Worm (Caenorhabditis elegans) whole organism, young adult: Measurements from ENCODE around the gene T26C5.2.
A peak's percentile ranks its signal among the peaks of the same experiment; 100 is the strongest.

ENCODE experiments used
- B0019.2 ChIP-seq: fragments of 200-800 bp; sonication (Bioruptor generic); conservative IDR thresholded peaks from 2 replicates; pipeline ENCODE4 v1.3.6; 2022; ENCODE audit warnings: missing genetic modification reagents, missing genetic modification characterization, missing compliant biosample characterization
- B0336.3 ChIP-seq: fragments of 200-800 bp; sonication (Bioruptor generic); IDR thresholded peaks from 2 replicates; pipeline ENCODE4 v1.3.6; 2022; ENCODE audit warnings: missing genetic modification characterization, missing compliant biosample characterization
- D2030.7 ChIP-seq: fragments of 200-800 bp; sonication (Bioruptor generic); IDR thresholded peaks from 2 replicates; pipeline ENCODE4 v1.3.6; 2022; ENCODE audit warnings: missing genetic modification reagents, missing genetic modification characterization, missing compliant biosample characterization
- F33H1.4 ChIP-seq: fragments of 200-800 bp; sonication (Bioruptor generic); IDR thresholded peaks from 2 replicates; pipeline ENCODE4 v1.3.6; 2022; ENCODE audit warnings: missing genetic modification reagents, missing genetic modification characterization, missing compliant biosample characterization
- F37B4.10 ChIP-seq: fragments of 200-800 bp; sonication (Bioruptor generic); IDR thresholded peaks from 2 replicates; pipeline ENCODE4 v1.3.6; 2022; ENCODE audit warnings: missing genetic modification characterization, missing compliant biosample characterization
- F39B2.1 ChIP-seq: fragments of 200-800 bp; sonication (Bioruptor generic); IDR thresholded peaks from 2 replicates; pipeline ENCODE4 v1.3.6; 2022; ENCODE audit warnings: missing genetic modification reagents, missing genetic modification characterization, missing compliant biosample characterization
- F55B11.4 ChIP-seq: sonication (generic microtip); optimal IDR thresholded peaks from 2 replicates; lab custom pipeline; 2016; ENCODE audit warnings: missing compliant biosample characterization, missing genetic modification characterization, borderline replicate concordance; ENCODE audit not compliant: insufficient read depth
- K11D2.4 ChIP-seq: fragments of 200-800 bp; sonication (Bioruptor generic); IDR thresholded peaks from 2 replicates; pipeline ENCODE4 v1.3.6; 2022; ENCODE audit warnings: missing genetic modification reagents, missing genetic modification characterization, missing compliant biosample characterization
- Y53F4B.3 ChIP-seq: fragments of 200-800 bp; sonication (Bioruptor generic); IDR thresholded peaks from 2 replicates; pipeline ENCODE4 v1.3.6; 2022; ENCODE audit warnings: missing genetic modification reagents, missing genetic modification characterization, missing compliant biosample characterization
- Y53G8AR.9 ChIP-seq: fragments of 200-800 bp; sonication (Bioruptor generic); conservative IDR thresholded peaks from 2 replicates; pipeline ENCODE4 v1.3.6; 2022; ENCODE audit warnings: missing genetic modification reagents, missing genetic modification characterization, missing compliant biosample characterization
- Y79H2A.3 ChIP-seq: fragments of 200-800 bp; sonication (Bioruptor generic); conservative IDR thresholded peaks from 2 replicates; pipeline ENCODE4 v1.3.6; 2022; ENCODE audit warnings: missing genetic modification reagents, missing genetic modification characterization, missing compliant biosample characterization
- Y95B8A.8 ChIP-seq: fragments of 200-800 bp; sonication (Bioruptor generic); IDR thresholded peaks from 2 replicates; pipeline ENCODE4 v1.3.6; 2022; ENCODE audit warnings: missing genetic modification reagents, missing genetic modification characterization, missing compliant biosample characterization
- aptf-2 ChIP-seq: fragments of 200-800 bp; sonication (Bioruptor generic); conservative IDR thresholded peaks from 2 replicates; pipeline ENCODE4 v1.3.6; 2022; ENCODE audit warnings: missing genetic modification reagents, missing genetic modification characterization, missing compliant biosample characterization
- atf-7 ChIP-seq: sonication (generic microtip); optimal IDR thresholded peaks from 2 replicates; lab custom pipeline; 2017; ENCODE audit warnings: mild to moderate bottlenecking, missing genetic modification characterization, missing compliant biosample characterization
- attf-6 ChIP-seq: fragments of 200-800 bp; sonication (Bioruptor generic); IDR thresholded peaks from 2 replicates; pipeline ENCODE4 v1.3.6; 2022; ENCODE audit warnings: missing genetic modification reagents, missing genetic modification characterization, missing compliant biosample characterization
- ccch-3 ChIP-seq: fragments of 200-800 bp; sonication (Bioruptor generic); optimal IDR thresholded peaks from 2 replicates; lab custom pipeline; 2018; ENCODE audit warnings: mild to moderate bottlenecking, missing genetic modification characterization, missing compliant biosample characterization
- ceh-27 ChIP-seq: fragments of 200-800 bp; sonication (Bioruptor generic); optimal IDR thresholded peaks from 2 replicates; lab custom pipeline; 2018; ENCODE audit warnings: mild to moderate bottlenecking, missing genetic modification characterization, moderate library complexity, missing compliant biosample characterization
- ceh-40 ChIP-seq: fragments of 200-800 bp; sonication (Bioruptor generic); IDR thresholded peaks from 2 replicates; pipeline ENCODE4 v1.3.6; 2022; ENCODE audit warnings: missing genetic modification characterization, missing compliant biosample characterization
- ceh-91 ChIP-seq: fragments of 200-800 bp; sonication (Bioruptor generic); IDR thresholded peaks from 2 replicates; pipeline ENCODE4 v1.3.6; 2022; ENCODE audit warnings: missing genetic modification reagents, missing genetic modification characterization, missing compliant biosample characterization
- chd-7 ChIP-seq: sonication (generic microtip); optimal IDR thresholded peaks from 2 replicates; lab custom pipeline; 2016; ENCODE audit warnings: mild to moderate bottlenecking, missing genetic modification characterization, moderate library complexity, missing compliant biosample characterization
- die-1 ChIP-seq: sonication (generic microtip); optimal IDR thresholded peaks from 2 replicates; lab custom pipeline; 2016; ENCODE audit warnings: missing genotype, mild to moderate bottlenecking, missing genetic modification characterization, missing compliant biosample characterization
- dpff-1 ChIP-seq: sonication (generic microtip); optimal IDR thresholded peaks from 2 replicates; lab custom pipeline; 2017; ENCODE audit warnings: mild to moderate bottlenecking, missing genetic modification characterization, missing compliant biosample characterization
- efl-1 ChIP-seq: fragments of 150-350 bp; optimal IDR thresholded peaks from 2 replicates; lab custom pipeline; 2014; ENCODE audit warnings: missing biosample characterization, missing genetic modification reagents, missing genetic modification characterization
- egl-18 ChIP-seq: fragments of 200-800 bp; sonication (Bioruptor generic); IDR thresholded peaks from 2 replicates; pipeline ENCODE4 v1.3.6; 2022; ENCODE audit warnings: missing genetic modification reagents, missing genetic modification characterization, missing compliant biosample characterization
- egrh-3 ChIP-seq: fragments of 200-800 bp; sonication (Bioruptor generic); IDR thresholded peaks from 2 replicates; pipeline ENCODE4 v1.3.6; 2022; ENCODE audit warnings: missing genetic modification reagents, missing genetic modification characterization, missing compliant biosample characterization
- ekl-4 ChIP-seq: fragments of 200-800 bp; sonication (Bioruptor generic); IDR thresholded peaks from 2 replicates; pipeline ENCODE4 v1.3.6; 2022; ENCODE audit warnings: missing genetic modification reagents, missing genetic modification characterization, missing compliant biosample characterization
- ets-4 ChIP-seq: fragments of 200-800 bp; sonication (Bioruptor generic); optimal IDR thresholded peaks from 2 replicates; lab custom pipeline; 2018; ENCODE audit warnings: mild to moderate bottlenecking, missing genetic modification characterization, missing compliant biosample characterization
- fkh-3 ChIP-seq: sonication (generic microtip); optimal IDR thresholded peaks from 2 replicates; lab custom pipeline; 2016; ENCODE audit warnings: mild to moderate bottlenecking, missing genetic modification characterization, missing compliant biosample characterization
- hmg-1.2 ChIP-seq: fragments of 200-800 bp; sonication (Bioruptor generic); IDR thresholded peaks from 2 replicates; pipeline ENCODE4 v1.3.6; 2022; ENCODE audit warnings: missing genetic modification reagents, missing genetic modification characterization, missing compliant biosample characterization
- hmg-20 ChIP-seq: fragments of 200-800 bp; sonication (Bioruptor generic); IDR thresholded peaks from 2 replicates; pipeline ENCODE4 v1.3.6; 2022; ENCODE audit warnings: missing genetic modification reagents, missing genetic modification characterization, missing compliant biosample characterization
- hrde-1 ChIP-seq: sonication (generic microtip); optimal IDR thresholded peaks from 2 replicates; lab custom pipeline; 2016; ENCODE audit warnings: missing genetic modification characterization, mild to moderate bottlenecking, missing compliant biosample characterization, moderate library complexity, missing genotype, missing genetic modification reagents, borderline replicate concordance
- lag-1 ChIP-seq: fragments of 200-800 bp; sonication (Bioruptor generic); IDR thresholded peaks from 2 replicates; pipeline ENCODE4 v1.3.6; 2022; ENCODE audit warnings: missing genetic modification reagents, missing genetic modification characterization, missing compliant biosample characterization
- let-607 ChIP-seq, 2 experiments: fragments of 200-800 bp in 1 of 2; sonication (Bioruptor generic) in 1 of 2; sonication (generic microtip) in 1 of 2; optimal IDR thresholded peaks; 2 replicates each; lab custom pipeline; 2016 to 2018; ENCODE audit warnings: mild to moderate bottlenecking in 2 of 2, missing compliant biosample characterization in 2 of 2, missing genetic modification characterization in 2 of 2, moderate library complexity in 2 of 2, missing genotype in 1 of 2
- lir-1 ChIP-seq: fragments of 200-800 bp; sonication (Bioruptor generic); conservative IDR thresholded peaks from 2 replicates; pipeline ENCODE4 v1.3.6; 2022; ENCODE audit warnings: missing genetic modification reagents, missing genetic modification characterization, missing compliant biosample characterization
- lsl-1 ChIP-seq: fragments of 200-800 bp; sonication (Bioruptor generic); optimal IDR thresholded peaks from 2 replicates; lab custom pipeline; 2018; ENCODE audit warnings: mild to moderate bottlenecking, missing genetic modification characterization, moderate library complexity, missing compliant biosample characterization
- madf-6 ChIP-seq: fragments of 200-800 bp; sonication (Bioruptor generic); IDR thresholded peaks from 2 replicates; pipeline ENCODE4 v1.3.6; 2022; ENCODE audit warnings: missing genetic modification reagents, missing genetic modification characterization, missing compliant biosample characterization
- nfyb-1 ChIP-seq: fragments of 200-800 bp; sonication (Bioruptor generic); IDR thresholded peaks from 2 replicates; pipeline ENCODE4 v1.3.6; 2022; ENCODE audit warnings: missing genetic modification reagents, missing genetic modification characterization, missing compliant biosample characterization
- nhr-80 ChIP-seq: sonication (generic microtip); optimal IDR thresholded peaks from 2 replicates; lab custom pipeline; 2016; ENCODE audit warnings: missing genetic modification characterization, missing compliant biosample characterization
- rec-8 ChIP-seq, 2 experiments: sonication (generic microtip); optimal IDR thresholded peaks; 2 replicates each; lab custom pipeline; 2016; ENCODE audit warnings: mild to moderate bottlenecking in 2 of 2, missing genetic modification characterization in 2 of 2, missing genetic modification reagents in 2 of 2, missing genotype in 2 of 2, missing biosample characterization in 1 of 2, missing compliant biosample characterization in 1 of 2, moderate library complexity in 1 of 2
- repo-1 ChIP-seq: sonication (generic microtip); optimal IDR thresholded peaks from 2 replicates; lab custom pipeline; 2017; ENCODE audit warnings: mild to moderate bottlenecking, missing genetic modification characterization, missing compliant biosample characterization
- snpc-1.3 ChIP-seq: sonication (generic microtip); optimal IDR thresholded peaks from 2 replicates; lab custom pipeline; 2017; ENCODE audit warnings: missing genetic modification characterization, mild to moderate bottlenecking, missing compliant biosample characterization, antibody characterized with exemption, moderate library complexity, missing genotype, missing genetic modification reagents; ENCODE audit not compliant: insufficient read depth
- snpc-4 ChIP-seq, 5 experiments: fragments of 150-350 bp in 1 of 5; sonication (generic microtip) in 4 of 5; optimal IDR thresholded peaks; 2 replicates each; lab custom pipeline; 2014 to 2018; ENCODE audit warnings: missing genetic modification characterization in 5 of 5, missing biosample characterization in 3 of 5, antibody characterized with exemption in 2 of 5, mild to moderate bottlenecking in 2 of 5, missing compliant biosample characterization in 2 of 5, missing genotype in 2 of 5, moderate library complexity in 2 of 5, missing genetic modification reagents in 1 of 5
- sptf-2 ChIP-seq: fragments of 200-800 bp; sonication (Bioruptor generic); optimal IDR thresholded peaks from 2 replicates; lab custom pipeline; 2018; ENCODE audit warnings: mild to moderate bottlenecking, missing genetic modification characterization, missing compliant biosample characterization
- zfh-2 ChIP-seq: fragments of 200-800 bp; sonication (Bioruptor generic); conservative IDR thresholded peaks from 2 replicates; pipeline ENCODE4 v1.3.6; 2022; ENCODE audit warnings: missing genetic modification reagents, missing genetic modification characterization, missing compliant biosample characterization
- zim-3 ChIP-seq: sonication (generic microtip); optimal IDR thresholded peaks from 2 replicates; lab custom pipeline; 2017; ENCODE audit warnings: mild to moderate bottlenecking, missing genetic modification characterization, moderate library complexity, missing compliant biosample characterization
- ztf-25 ChIP-seq: fragments of 200-800 bp; sonication (Bioruptor generic); IDR thresholded peaks from 2 replicates; pipeline ENCODE4 v1.3.6; 2022; ENCODE audit warnings: missing genetic modification reagents, missing genetic modification characterization, missing compliant biosample characterization
- ztf-28 ChIP-seq: fragments of 200-800 bp; sonication (Bioruptor generic); IDR thresholded peaks from 2 replicates; pipeline ENCODE4 v1.3.6; 2022; ENCODE audit warnings: missing genetic modification reagents, missing genetic modification characterization, missing compliant biosample characterization

T26C5.2 gene

DNA sequence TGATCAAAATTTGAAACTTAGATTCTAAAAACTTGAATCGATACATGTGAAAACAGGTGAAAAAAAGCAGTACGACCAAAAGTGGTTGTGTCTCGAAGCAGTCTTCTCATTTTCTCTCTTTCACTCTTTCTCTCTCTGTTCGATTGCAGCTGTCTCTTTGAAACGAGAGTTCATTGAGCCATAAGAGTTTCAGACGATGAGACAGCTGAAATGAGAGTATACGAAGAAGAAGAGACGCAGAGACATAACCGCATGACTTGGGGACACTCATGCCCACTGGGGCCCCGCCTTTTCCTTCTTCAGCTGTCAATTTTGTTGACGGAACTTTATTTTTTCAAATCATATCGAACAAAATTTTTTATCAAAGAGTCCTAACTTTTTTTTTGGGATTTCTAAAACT, 41.0 kb downstream of the T26C5.2 start (continued):
- peak; percentile 70; the same call in 1 of the 2 replicates for TF ChIP-seq K11D2.4
- TF ChIP-seq repo-1 (tag; lab: Kevin White, UChicago): no peak
- no peak for TF ChIP-seq egrh-3 (GFP tag; lab: Robert Waterston, UW)
- no peak for TF ChIP-seq attf-6 (GFP tag; lab: Robert Waterston, UW)
- no peak for TF ChIP-seq madf-6 (GFP tag; lab: Robert Waterston, UW)
- no peak for TF ChIP-seq Y53F4B.3 (GFP tag; lab: Robert Waterston, UW)
- TF ChIP-seq dpff-1: no peak
- peak; percentile 61; the same call in 1 of the 2 replicates for TF ChIP-seq B0336.3
- TF ChIP-seq lag-1: no peak
- no peak for TF ChIP-seq aptf-2
- no peak for TF ChIP-seq ceh-40 (GFP tag; lab: Robert Waterston, UW)
- TF ChIP-seq hmg-1.2: peak; percentile 98
- TF ChIP-seq lsl-1 (GFP tag; lab: Kevin White, UChicago): no peak
- 0 out of 2 replicates have a peak, but pooled peaks have one; percentile 31 for TF ChIP-seq Y53G8AR.9 (GFP tag; lab: Robert Waterston, UW)
- TF ChIP-seq snpc-4 (GFP tag; optimal IDR thresholded peaks at IDR 0.05; lab: Kevin White, UChicago): no peak
- TF ChIP-seq snpc-4 (tag; optimal IDR thresholded peaks at IDR 0.05; lab: Kevin White, UChicago): peak in 1 of 4 experiments; percentile 48
- 0 out of 2 replicates have a peak, but pooled peaks have one; percentile 68 for TF ChIP-seq F37B4.10 (GFP tag; lab: Robert Waterston, UW)
- TF ChIP-seq D2030.7 (GFP tag; lab: Robert Waterston, UW): no peak
- no peak for TF ChIP-seq rec-8 (tag; optimal IDR thresholded peaks at IDR 0.05; lab: Kevin White, UChicago)
- peak; percentile 34 for TF ChIP-seq atf-7
- no peak for TF ChIP-seq fkh-3 (tag; lab: Kevin White, UChicago)
- no peak for TF ChIP-seq ztf-25 (GFP tag; lab: Robert Waterston, UW)
- no peak for TF ChIP-seq ets-4 (GFP tag; lab: Kevin White, UChicago)
- no peak for TF ChIP-seq Y79H2A.3
- no peak for TF ChIP-seq snpc-1.3
- peak; percentile 81 for TF ChIP-seq nhr-80 (tag; lab: Kevin White, UChicago)
- TF ChIP-seq F55B11.4 (tag; lab: Kevin White, UChicago): no peak
- TF ChIP-seq ccch-3: no peak
- no peak for TF ChIP-seq die-1 (tag; lab: Kevin White, UChicago)
- TF ChIP-seq ceh-91 (GFP tag; lab: Robert Waterston, UW): no peak
- TF ChIP-seq let-607 (tag; optimal IDR thresholded peaks at IDR 0.05; lab: Kevin White, UChicago): peak; percentile 35 to 57
- no peak for TF ChIP-seq hrde-1 (tag; lab: Kevin White, UChicago)
- peak; percentile 67; the same call in 1 of the 2 replicates for TF ChIP-seq nfyb-1 (GFP tag; lab: Robert Waterston, UW)
- TF ChIP-seq Y95B8A.8 (GFP tag; lab: Robert Waterston, UW): 0 out of 2 replicates have a peak, but pooled peaks have one; percentile 17
- TF ChIP-seq efl-1: no peak
- TF ChIP-seq sptf-2: no peak
- TF ChIP-seq F39B2.1 (GFP tag; lab: Robert Waterston, UW): no peak
- TF ChIP-seq chd-7 (tag; lab: Kevin White, UChicago): peak; percentile 82
- TF ChIP-seq ekl-4 (GFP tag; lab: Robert Waterston, UW): peak; percentile 72
- TF ChIP-seq egl-18 (GFP tag; lab: Robert Waterston, UW): peak; percentile 4; the same call in 1 of the 2 replicates
- TF ChIP-seq F33H1.4 (GFP tag; lab: Robert Waterston, UW): no peak
- no peak for TF ChIP-seq ztf-28 (GFP tag; lab: Robert Waterston, UW)
- TF ChIP-seq ceh-27 (GFP tag; lab: Kevin White, UChicago): peak; percentile 67
- peak; percentile 51; the same call in 1 of the 2 replicates for TF ChIP-seq lir-1 (GFP tag; lab: Robert Waterston, UW)
- no peak for TF ChIP-seq B0019.2
- peak; percentile 32; the same call in 1 of the 2 replicates for TF ChIP-seq zfh-2 (GFP tag; lab: Robert Waterston, UW)
- no peak for TF ChIP-seq zim-3
- TF ChIP-seq hmg-20: no peak
